Worm (Caenorhabditis elegans): ENCODE results near the gene ric-7.
"Not testable (repeated sequence)": the region's sequence is repeated elsewhere in the genome, so short reads cannot be mapped to it uniquely, and the experiment has no call there.

ce11 chrV:13992017-13992416 lies 13.7 kb downstream of the ric-7 start:
- TF ChIP-seq ccch-3 (GFP tag; optimal IDR thresholded peaks at IDR 0.05); F52B5.7 (tag; optimal IDR thresholded peaks at IDR 0.05): not testable (repeated sequence)

All from whole organism, young adult.